Fruit fly (Drosophila melanogaster) S2 (cell line): ENCODE measurements around the gene CG3740.

Experiments used
- CG8478 ChIP-seq: fragments of >200 bp; optimal IDR thresholded peaks from 2 replicates; lab custom pipeline; 2018
- CTCF ChIP-seq, 2 experiments: fragments of >200 bp; optimal IDR thresholded peaks; 2 replicates each; lab custom pipeline; 2018

dm6 chrX:1625142-1625541 lies 44.0 kb downstream of the CG3740 start:
- TF ChIP-seq CG8478 (lab: Kevin White, UChicago) (no peak), CTCF (optimal IDR thresholded peaks at IDR 0.05; lab: Kevin White, UChicago) (no peak)
